Fruit fly (Drosophila melanogaster): Measurements from ENCODE around the gene CG5382.

The CG5382 gene

dm6 chr3R:22341652-22342051 lies 24.1 kb downstream of the CG5382 start:
- TF ChIP-seq CG8478 (optimal IDR thresholded peaks at IDR 0.05), result no peak

dm6 chr3R:22340207-22340606 lies 25.6 kb downstream of the CG5382 start, which contains the start of gene CG5388:
TSS of gene CG5388 (minus strand) at chr3R:22340307.
- TF ChIP-seq CG8478 (optimal IDR thresholded peaks at IDR 0.05), result no peak
- no peak for TF ChIP-seq CTCF (optimal IDR thresholded peaks at IDR 0.05)

DNA sequence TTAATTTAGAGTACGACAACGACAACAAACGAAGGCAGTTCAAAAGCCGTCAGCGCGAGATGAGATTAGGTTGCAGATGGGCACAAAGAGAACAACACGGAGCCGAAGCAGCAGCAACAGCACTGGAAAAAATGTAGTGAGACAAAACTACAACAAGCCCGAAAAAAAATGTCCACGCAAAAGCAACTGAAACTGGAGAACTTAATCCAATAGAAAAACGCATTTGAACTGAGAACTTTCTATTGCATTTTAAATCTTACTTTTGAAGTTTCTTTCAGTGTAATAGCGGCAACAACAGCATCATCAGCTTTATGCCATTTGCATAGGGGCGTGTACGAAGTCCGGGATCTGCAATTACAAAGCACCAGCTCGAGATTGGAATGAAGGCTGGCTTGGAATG lies 26.3 kb downstream of the CG5382 start:
- TF ChIP-seq CTCF (optimal IDR thresholded peaks at IDR 0.05) (no peak), CG8478 (optimal IDR thresholded peaks at IDR 0.05) (no peak)

DNA sequence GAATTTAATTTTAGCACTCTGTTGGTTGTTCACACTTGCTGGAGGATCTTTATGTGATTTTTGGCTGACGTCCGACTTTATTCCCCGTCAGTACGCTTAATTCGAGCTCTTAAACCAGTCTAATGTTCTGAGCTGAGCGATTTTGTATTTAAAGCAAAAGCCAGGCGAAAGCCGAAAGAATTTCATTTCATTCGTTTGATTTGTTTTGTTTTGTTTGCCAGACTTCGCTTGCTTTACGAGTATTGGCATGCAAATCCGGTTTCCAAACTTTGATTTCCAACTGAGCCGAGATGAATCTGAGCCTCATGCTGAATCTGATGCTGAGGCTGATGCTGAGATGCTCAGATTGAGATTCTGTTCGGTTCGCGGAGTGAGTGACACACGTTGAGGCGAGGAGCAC lies 31.7 kb downstream of the CG5382 start, which contains the start of gene CG5391:
TSS of gene CG5391 (minus strand) at position 101 of the 400 bp plus-strand sequence.
- no peak for TF ChIP-seq CTCF (optimal IDR thresholded peaks at IDR 0.05)
- no peak for TF ChIP-seq CG8478 (optimal IDR thresholded peaks at IDR 0.05)

DNA sequence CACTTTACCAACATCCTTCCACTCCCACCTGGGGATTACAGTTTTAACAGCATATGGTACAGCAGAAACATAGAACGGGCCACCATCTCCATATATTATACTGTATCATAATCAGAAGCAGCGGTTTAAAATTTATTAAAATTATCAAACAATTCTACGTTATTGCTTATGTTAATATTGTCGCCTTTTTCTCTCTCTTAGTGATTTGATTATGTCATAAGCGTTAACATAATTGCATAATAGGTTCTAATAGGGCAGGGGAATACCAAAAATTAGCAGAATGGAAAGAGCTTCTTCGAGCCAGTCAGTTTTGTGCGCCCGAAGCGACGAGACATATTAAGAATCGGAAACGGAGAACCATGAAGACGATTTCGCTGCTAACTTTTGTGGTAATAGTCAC lies 34.1 kb downstream of the CG5382 start, which contains the start of gene CG13862:
TSS of gene CG13862 (plus strand) at position 301 of the 400 bp plus-strand sequence.
- no peak for TF ChIP-seq CTCF (optimal IDR thresholded peaks at IDR 0.05)
- TF ChIP-seq CG8478 (optimal IDR thresholded peaks at IDR 0.05), result no peak

DNA sequence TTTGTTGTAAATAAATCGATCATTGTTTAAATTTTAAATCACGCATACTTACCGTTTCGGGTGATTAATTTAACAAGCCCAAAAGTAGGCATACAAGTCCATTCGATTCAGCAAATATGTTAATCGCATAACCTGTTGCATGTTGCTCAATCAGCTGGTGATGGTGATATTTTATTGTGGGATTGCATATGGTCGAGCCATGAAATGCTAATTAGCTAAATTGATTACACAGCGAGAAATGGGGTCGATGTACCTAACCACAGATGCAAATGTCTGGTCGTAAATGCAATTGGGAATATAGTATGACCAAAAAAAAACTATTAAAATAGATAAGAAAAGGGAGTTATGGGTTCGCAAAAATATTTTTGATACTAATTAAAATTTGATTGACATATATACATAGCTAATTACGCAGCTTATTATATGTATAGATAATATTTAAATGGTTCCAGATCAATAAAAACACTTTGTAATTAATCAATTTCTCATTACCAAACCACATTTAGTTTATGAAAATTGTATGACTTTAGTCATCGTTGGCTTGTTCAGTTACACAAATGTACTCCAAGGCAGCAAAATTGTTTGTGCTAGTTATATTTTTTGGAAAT lies 35.2 kb downstream of the CG5382 start, which contains the start of gene CG33721:
TSS of gene CG33721 (plus strand) at position 558 of the 608 bp plus-strand sequence.
- no peak for TF ChIP-seq CTCF (optimal IDR thresholded peaks at IDR 0.05)
- no peak for TF ChIP-seq CG8478 (optimal IDR thresholded peaks at IDR 0.05)

- TF ChIP-seq CTCF (optimal IDR thresholded peaks at IDR 0.05) (no peak), CG8478 (optimal IDR thresholded peaks at IDR 0.05) (no peak)
Measured at dm6 chr3R:22328665-22329350, 37.0 kb downstream of the CG5382 start, which contains the start of gene CG7080. TSS of gene CG7080 (plus strand) at chr3R:22329300.

DNA sequence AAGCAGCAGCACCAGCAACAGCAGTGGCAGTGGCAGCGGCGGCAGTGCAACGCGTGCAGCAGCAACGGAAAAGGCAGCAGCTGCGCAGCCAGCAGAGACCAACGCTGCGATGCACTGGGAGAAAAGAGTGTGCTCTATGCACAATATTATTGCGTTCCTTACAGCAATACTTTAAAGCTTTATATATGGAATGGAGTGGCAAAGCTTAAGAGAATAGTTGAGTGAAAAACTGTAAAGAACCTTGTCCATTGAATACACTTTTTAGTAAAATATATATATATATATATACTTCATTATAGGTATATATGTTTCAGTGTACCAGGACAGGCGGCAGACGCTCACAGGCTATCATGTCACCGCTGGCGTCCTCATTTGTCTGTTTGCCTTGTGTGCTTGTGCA lies 41.0 kb downstream of the CG5382 start:
- no peak for TF ChIP-seq CG8478 (optimal IDR thresholded peaks at IDR 0.05)
- no peak for TF ChIP-seq CTCF (optimal IDR thresholded peaks at IDR 0.05)

DNA sequence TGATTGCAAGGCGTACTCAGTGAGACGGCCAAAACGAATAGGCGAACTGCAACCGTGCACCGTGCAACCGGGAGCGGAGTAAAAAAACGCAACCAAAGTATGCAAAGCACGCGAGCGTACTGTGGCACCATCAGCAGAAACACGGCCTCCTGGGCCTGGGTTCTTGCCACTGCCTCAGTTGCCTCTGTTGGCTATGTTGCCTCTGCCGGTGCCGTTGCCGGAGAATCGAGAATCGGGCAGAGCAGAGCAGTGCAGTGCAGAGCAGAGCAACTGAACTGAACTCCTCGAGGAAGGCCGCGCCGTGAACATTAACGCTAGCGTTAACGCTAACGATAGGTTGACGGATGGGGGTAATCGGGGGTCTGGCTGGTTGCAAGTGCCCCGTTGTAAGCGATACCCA lies 41.8 kb downstream of the CG5382 start, which contains the start of gene CG34377:
TSS of gene CG34377 (minus strand) at position 101 of the 400 bp plus-strand sequence.
- TF ChIP-seq CG8478 (optimal IDR thresholded peaks at IDR 0.05) (no peak), CTCF (optimal IDR thresholded peaks at IDR 0.05) (no peak)

Data from S2 (cell line).